Fruit fly (Drosophila melanogaster): Measurements from ENCODE around the gene CG2100.

CG2100 gene

DNA sequence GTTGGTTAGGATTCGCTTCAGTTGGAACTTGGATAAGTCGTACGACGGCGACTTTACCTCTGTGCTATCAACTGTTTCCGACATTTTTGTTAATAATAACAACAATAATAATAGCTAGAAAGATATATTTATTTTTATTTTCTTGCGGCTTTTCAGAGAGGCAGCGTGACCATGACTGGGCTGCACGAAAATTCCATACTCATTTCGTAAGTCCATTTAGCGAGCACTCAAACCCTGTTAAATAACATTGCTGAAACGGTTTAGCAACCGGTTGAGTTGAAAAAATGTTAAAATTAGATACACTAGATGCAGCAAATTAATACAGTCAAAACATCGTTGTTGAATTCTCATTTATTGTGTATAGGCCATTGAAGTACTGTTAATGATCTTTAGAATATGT is 18.4 kb upstream of the CG2100 start, which contains the start of gene Dcps:
Gene Dcps (minus strand): TSS at position 181 of the 400 bp plus-strand sequence.
- TF ChIP-seq psq (GFP tag; optimal IDR thresholded peaks at IDR 0.05) (no peak), GATAd (GFP tag; optimal IDR thresholded peaks at IDR 0.05) (no peak), sage (GFP tag; optimal IDR thresholded peaks at IDR 0.05) (peak; percentile 27), Myc (optimal IDR thresholded peaks at IDR 0.05) (peak; percentile 37)

DNA sequence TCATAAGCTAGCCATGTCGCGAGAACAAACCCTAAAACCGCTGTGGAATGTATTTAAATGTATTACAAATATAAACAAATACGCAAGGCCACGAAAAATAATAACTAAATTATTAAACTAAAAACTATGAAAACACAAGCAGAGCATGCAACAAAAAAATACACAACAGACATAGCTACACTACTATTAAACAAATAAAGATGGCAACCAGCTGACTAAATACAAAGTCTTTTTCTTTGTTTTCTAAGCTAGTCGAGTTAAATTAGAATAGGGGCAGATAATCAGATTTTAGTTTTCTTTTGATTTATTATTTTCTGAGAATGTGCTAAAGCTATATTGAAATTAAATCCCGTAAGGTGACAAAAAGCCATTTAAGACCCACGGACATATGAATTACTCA is 10.5 kb upstream of the CG2100 start:
- TF ChIP-seq brk (GFP tag; optimal IDR thresholded peaks at IDR 0.05) (no peak), Hnf4 (GFP tag; optimal IDR thresholded peaks at IDR 0.05) (no peak), sv (GFP tag; optimal IDR thresholded peaks at IDR 0.05) (no peak), h (GFP tag; optimal IDR thresholded peaks at IDR 0.05) (no peak), Myc (optimal IDR thresholded peaks at IDR 0.05) (no peak), Sp1 (GFP tag; optimal IDR thresholded peaks at IDR 0.05) (no peak), OdsH (GFP tag; optimal IDR thresholded peaks at IDR 0.05) (no peak), br (GFP tag; optimal IDR thresholded peaks at IDR 0.05) (no peak)

DNA sequence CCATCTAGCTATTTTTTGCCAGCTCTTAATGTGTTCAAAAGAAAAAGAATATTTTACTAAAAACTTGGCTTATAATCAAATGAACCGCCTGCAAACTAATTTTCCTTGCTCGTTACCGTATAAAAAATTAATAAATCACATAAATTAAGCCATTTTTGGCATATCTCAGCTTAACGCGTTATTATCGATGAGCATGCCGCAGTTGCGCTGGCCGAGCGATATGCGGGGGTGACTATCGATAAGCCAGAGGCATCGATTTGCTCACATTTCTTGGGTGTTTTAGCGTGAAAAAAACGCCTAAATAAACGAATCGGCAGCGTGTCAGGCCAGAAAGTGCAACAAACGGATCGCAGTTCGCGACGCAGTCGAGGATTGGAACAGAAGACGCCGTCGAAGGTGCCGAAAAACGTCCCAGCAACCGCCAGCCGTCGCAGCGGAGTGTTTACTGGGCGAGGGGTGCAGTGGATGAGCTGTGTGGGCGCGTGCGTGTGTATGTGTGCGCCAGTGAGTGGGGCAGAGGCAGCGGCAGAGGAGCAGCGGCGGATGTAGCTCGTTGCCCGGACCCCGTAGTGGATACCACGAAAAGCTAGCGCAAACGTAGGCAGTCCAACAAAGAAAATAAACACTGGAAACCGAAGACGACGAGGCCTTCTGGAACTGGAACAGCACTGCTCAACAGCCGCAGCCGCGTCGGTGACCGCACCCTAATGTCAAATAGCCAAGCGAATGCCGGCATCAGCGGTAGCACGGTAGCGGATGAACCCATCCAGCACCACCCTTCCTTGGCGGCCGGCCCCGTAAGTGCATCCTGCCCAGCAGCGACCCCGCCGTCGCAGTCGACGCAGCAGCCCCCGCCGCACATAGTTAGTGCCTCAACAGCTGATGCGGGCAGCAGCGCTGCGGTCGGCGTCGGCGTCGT is 6.4 kb upstream of the CG2100 start, which contains the start of the genes Sym and Madm:
Gene Sym (minus strand): TSS at position 199 of the 919 bp plus-strand sequence.
Gene Madm (plus strand): TSS at position 233 of the 919 bp plus-strand sequence.
- TF ChIP-seq ey (GFP tag; optimal IDR thresholded peaks at IDR 0.05) (peak; percentile 27), OdsH (GFP tag; optimal IDR thresholded peaks at IDR 0.05) (peak; percentile 29), psq (GFP tag; optimal IDR thresholded peaks at IDR 0.05) (peak; percentile 15), Sp1 (GFP tag; optimal IDR thresholded peaks at IDR 0.05) (peak; percentile 11), brk (GFP tag; optimal IDR thresholded peaks at IDR 0.05) (no peak), pan (optimal IDR thresholded peaks at IDR 0.05) (no peak), HLH106 (tag; optimal IDR thresholded peaks at IDR 0.05) (peak; percentile 20), CG32264 (GFP tag; optimal IDR thresholded peaks at IDR 0.05) (no peak), usp (GFP tag; optimal IDR thresholded peaks at IDR 0.05) (no peak), Dif (GFP tag; optimal IDR thresholded peaks at IDR 0.05; ENCODE audit: partially characterized antibody) (no peak), N (GFP tag; optimal IDR thresholded peaks at IDR 0.05) (no peak), fru (GFP tag; optimal IDR thresholded peaks at IDR 0.05) (peak; percentile 48), Dfd (GFP tag; optimal IDR thresholded peaks at IDR 0.05) (no peak), woc (GFP tag; optimal IDR thresholded peaks at IDR 0.05) (peak; percentile 74), Hr83 (GFP tag; optimal IDR thresholded peaks at IDR 0.05; ENCODE audit: poor library complexity, severe bottlenecking) (no peak), CG9705 (GFP tag; optimal IDR thresholded peaks at IDR 0.05) (no peak), Abd-B (GFP tag; optimal IDR thresholded peaks at IDR 0.05) (no peak), Myc (optimal IDR thresholded peaks at IDR 0.05) (peak; percentile 84), lola (GFP tag; optimal IDR thresholded peaks at IDR 0.05) (peak; percentile 37), tai (GFP tag; optimal IDR thresholded peaks at IDR 0.05) (no peak), jim (GFP tag; optimal IDR thresholded peaks at IDR 0.05) (no peak), sage (GFP tag; optimal IDR thresholded peaks at IDR 0.05) (no peak), sv (GFP tag; optimal IDR thresholded peaks at IDR 0.05) (no peak), Hnf4 (GFP tag; optimal IDR thresholded peaks at IDR 0.05) (no peak), Jra (GFP tag; optimal IDR thresholded peaks at IDR 0.05) (no peak), rgr (GFP tag; optimal IDR thresholded peaks at IDR 0.05) (peak; percentile 2), GATAd (GFP tag; optimal IDR thresholded peaks at IDR 0.05) (no peak), Vsx2 (GFP tag; optimal IDR thresholded peaks at IDR 0.05; ENCODE audit: partially characterized antibody) (no peak), Rel (GFP tag; optimal IDR thresholded peaks at IDR 0.05) (no peak), Rel (tag; optimal IDR thresholded peaks at IDR 0.05) (no peak), foxo (GFP tag; optimal IDR thresholded peaks at IDR 0.05) (peak in 1 of 2 experiments; percentile 39), dsf (GFP tag; optimal IDR thresholded peaks at IDR 0.05; ENCODE audit: borderline replicate concordance) (peak; percentile 26), br (GFP tag; optimal IDR thresholded peaks at IDR 0.05) (peak; percentile 57), dl (GFP tag; optimal IDR thresholded peaks at IDR 0.05; ENCODE audit: insufficient read depth in 1 of 2, partially characterized antibody in 2 of 2) (no peak), h (GFP tag; optimal IDR thresholded peaks at IDR 0.05) (peak; percentile 62), CrebA (GFP tag; optimal IDR thresholded peaks at IDR 0.05; ENCODE audit: borderline replicate concordance) (no peak), dmrt93B (GFP tag; optimal IDR thresholded peaks at IDR 0.05) (no peak), Hr78 (GFP tag; optimal IDR thresholded peaks at IDR 0.05) (no peak), Mio (GFP tag; optimal IDR thresholded peaks at IDR 0.05) (no peak)

Data from whole organism, wandering third instar larva.